Worm (Caenorhabditis elegans): ENCODE results near the gene cpg-24.

- TF ChIP-seq F13C5.2 (tag; optimal IDR thresholded peaks at IDR 0.05) (no peak), tbx-37 (GFP tag; conservative IDR thresholded peaks at IDR 0.05) (no peak), ama-1 (optimal IDR thresholded peaks at IDR 0.05) (no peak)
Observed at ce11 chrIV:1649349-1649748, 17.6 kb downstream of the cpg-24 start.
